Worm (Caenorhabditis elegans) whole organism, L4/young adult: ENCODE results near the gene srh-23.

Experiments
- dao-5 ChIP-seq: sonication (generic microtip); optimal IDR thresholded peaks from 2 replicates; lab custom pipeline; 2016; ENCODE audit warnings: missing genotype, missing genetic modification characterization, moderate library complexity, missing compliant biosample characterization
- him-1 ChIP-seq: sonication (generic microtip); optimal IDR thresholded peaks from 2 replicates; lab custom pipeline; 2016; ENCODE audit warnings: missing genotype, missing genetic modification reagents, missing genetic modification characterization, missing compliant biosample characterization

DNA sequence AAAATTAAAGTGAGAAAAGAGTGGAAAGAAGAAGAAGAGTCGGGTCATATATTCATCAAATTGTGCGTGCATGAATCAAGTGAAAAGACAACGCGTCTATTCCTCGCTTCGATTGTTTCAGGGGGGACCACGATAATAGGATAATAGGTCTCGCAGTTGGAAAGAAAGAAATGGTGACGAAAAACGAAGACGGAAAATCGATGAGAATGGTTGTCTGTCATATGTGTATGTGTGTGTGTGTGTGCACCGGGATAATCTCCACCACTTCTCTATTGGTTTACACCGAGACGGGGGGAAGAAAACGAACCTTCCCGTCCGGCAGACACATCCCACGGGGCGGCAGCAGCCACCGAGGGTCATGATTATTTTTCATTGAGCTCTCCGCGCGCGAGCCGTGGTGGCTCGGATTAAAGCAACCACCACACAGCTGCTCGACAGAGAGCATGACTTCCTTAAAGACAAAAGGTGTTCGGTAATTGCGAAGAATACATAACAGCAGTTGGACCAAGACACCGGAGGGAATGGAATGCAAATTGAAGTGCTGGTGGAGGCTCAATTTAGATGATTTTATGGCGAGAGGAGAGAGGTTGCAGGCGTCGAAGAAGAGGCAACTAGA, 43.2 kb downstream of the srh-23 start:
- TF ChIP-seq him-1 (tag; lab: Kevin White, UChicago) (no peak), dao-5 (tag; lab: Kevin White, UChicago) (no peak)
